Fruit fly (Drosophila melanogaster) whole organism: ENCODE measurements around the gene if.

Source experiments
- Dll ChIP-seq: fragments of >200 bp; optimal IDR thresholded peaks from 2 replicates; lab custom pipeline; 2017
- EcR ChIP-seq, 2 experiments: fragments of >200 bp; optimal IDR thresholded peaks; 2 replicates each; lab custom pipeline; 2017; ENCODE audit warnings: missing biosample characterization in 2 of 2, missing genetic modification characterization in 2 of 2, missing genetic modification reagents in 2 of 2
- psq ChIP-seq: fragments of >200 bp; optimal IDR thresholded peaks from 2 replicates; lab custom pipeline; 2017

- no peak for TF ChIP-seq Dll (lab: Kevin White, UChicago)
- TF ChIP-seq psq (lab: Kevin White, UChicago): no peak
- no peak for TF ChIP-seq EcR (GFP tag; optimal IDR thresholded peaks at IDR 0.05; lab: Kevin White, UChicago)
Measured at dm6 chrX:16706774-16707173, 76.5 kb downstream of the if start, which contains the start of gene CG9672.
